Worm (Caenorhabditis elegans) whole organism, mixed stage, embryonic: Measurements from ENCODE around the gene T14G12.11.

Experiments
- mab-5 ChIP-seq: fragments of 150-350 bp; optimal IDR thresholded peaks from 2 replicates; lab custom pipeline; 2014; ENCODE audit warnings: missing biosample characterization, missing genetic modification characterization
- nhr-237 ChIP-seq: fragments of 150-350 bp; optimal IDR thresholded peaks from 2 replicates; lab custom pipeline; 2014; ENCODE audit warnings: missing biosample characterization, missing genetic modification characterization
- ztf-11 ChIP-seq: fragments of 150-350 bp; optimal IDR thresholded peaks from 2 replicates; lab custom pipeline; 2014; ENCODE audit warnings: missing biosample characterization, missing genetic modification characterization

DNA sequence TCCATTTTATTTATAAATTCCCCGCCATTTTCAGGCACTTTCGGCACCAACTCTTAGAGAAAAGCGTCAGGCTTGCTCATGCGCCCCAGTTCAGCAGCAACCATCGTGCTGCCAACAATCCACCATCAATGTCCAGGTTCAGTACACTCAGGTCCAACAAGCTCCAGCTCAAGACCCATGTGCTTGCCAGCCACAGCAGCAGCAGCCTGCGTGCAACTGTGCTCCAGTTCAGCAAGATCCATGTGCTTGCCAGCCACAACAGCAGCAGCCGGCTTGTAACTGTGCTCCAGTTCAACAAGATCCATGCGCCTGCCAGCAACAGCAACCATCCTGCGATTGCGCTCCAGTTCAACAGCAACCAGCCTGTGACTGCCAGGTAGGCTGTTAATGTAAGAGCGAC is 35.9 kb upstream of the T14G12.11 start:
- TF ChIP-seq mab-5 (tag; lab: Kevin White, UChicago): no peak
- TF ChIP-seq nhr-237 (tag; lab: Kevin White, UChicago): no peak
- TF ChIP-seq ztf-11 (tag; lab: Kevin White, UChicago): no peak
